Fruit fly (Drosophila melanogaster): ENCODE results near the gene kraken.

The kraken gene

DNA sequence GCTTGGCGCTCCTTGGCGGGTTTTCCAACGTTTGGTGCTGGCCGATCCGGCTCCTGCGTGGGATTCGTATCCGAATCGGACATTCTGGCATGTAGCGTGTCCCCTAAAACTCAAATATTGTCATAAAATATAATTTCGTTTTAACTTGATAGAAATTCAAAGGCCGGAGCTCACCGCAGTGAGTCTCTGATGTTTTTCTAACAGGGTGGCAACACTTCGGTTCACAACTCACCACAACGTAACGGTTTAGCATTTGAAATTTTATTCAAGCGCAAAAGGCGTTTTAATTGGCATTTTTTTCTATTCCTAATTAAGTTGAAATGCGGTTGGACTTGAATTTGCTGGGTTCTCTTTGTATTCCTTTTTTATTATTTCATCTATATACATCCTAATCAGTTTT is 32.4 kb downstream of the kraken start, which contains the start of gene CG15824:
CG15824 (minus strand) TSS at position 172 of the 400 bp plus-strand sequence.
- TF ChIP-seq OdsH (GFP tag; optimal IDR thresholded peaks at IDR 0.05) (no peak), lz (GFP tag; optimal IDR thresholded peaks at IDR 0.05) (no peak), Eip93F (GFP tag; optimal IDR thresholded peaks at IDR 0.05) (no peak), Met (GFP tag; optimal IDR thresholded peaks at IDR 0.05) (no peak), CG15336 (GFP tag; IDR thresholded peaks at IDR 0.05) (no peak), CG6276 (GFP tag; optimal IDR thresholded peaks at IDR 0.05) (no peak), CG11902 (GFP tag; optimal IDR thresholded peaks at IDR 0.05) (no peak), ss (GFP tag; optimal IDR thresholded peaks at IDR 0.05) (no peak), Sox102F (GFP tag; optimal IDR thresholded peaks at IDR 0.05) (no peak), acj6 (GFP tag; optimal IDR thresholded peaks at IDR 0.05) (no peak), Ets21C (GFP tag; optimal IDR thresholded peaks at IDR 0.05) (no peak), dac (GFP tag; optimal IDR thresholded peaks at IDR 0.05) (no peak), Lpt (GFP tag; optimal IDR thresholded peaks at IDR 0.05) (no peak)

DNA sequence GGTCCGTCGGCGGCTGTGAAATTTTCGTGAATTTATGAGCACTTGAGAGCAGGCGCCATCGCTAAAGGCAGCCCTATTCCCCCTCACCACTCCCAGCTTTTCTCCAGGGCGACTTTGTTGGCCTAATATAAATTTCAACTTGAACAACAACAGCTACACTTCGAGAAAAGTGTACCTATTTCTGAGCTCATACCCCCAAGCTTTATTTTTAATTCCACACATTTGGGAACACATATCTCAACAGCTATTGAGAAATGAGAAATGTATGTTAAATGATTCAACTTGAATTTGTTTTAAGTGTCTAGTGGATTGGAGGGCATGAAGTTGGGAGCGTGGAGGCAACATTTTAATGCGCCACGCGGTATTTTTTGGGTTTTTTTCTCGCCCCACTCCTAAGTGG is 34.2 kb downstream of the kraken start:
- TF ChIP-seq Hr38 (GFP tag; optimal IDR thresholded peaks at IDR 0.05) (no peak), CG7368 (GFP tag; optimal IDR thresholded peaks at IDR 0.05) (no peak), CG6854 (GFP tag; optimal IDR thresholded peaks at IDR 0.05) (no peak), ss (GFP tag; optimal IDR thresholded peaks at IDR 0.05) (no peak), Sox15 (GFP tag; optimal IDR thresholded peaks at IDR 0.05) (no peak), CG3032 (tag; optimal IDR thresholded peaks at IDR 0.05) (no peak), Blimp-1 (GFP tag; optimal IDR thresholded peaks at IDR 0.05) (no peak), Ets96B (tag; optimal IDR thresholded peaks at IDR 0.05) (no peak), Gug (GFP tag; IDR thresholded peaks at IDR 0.05) (no peak), Ets21C (GFP tag; optimal IDR thresholded peaks at IDR 0.05) (no peak), esn (GFP tag; optimal IDR thresholded peaks at IDR 0.05) (no peak), Met (GFP tag; optimal IDR thresholded peaks at IDR 0.05) (no peak)

DNA sequence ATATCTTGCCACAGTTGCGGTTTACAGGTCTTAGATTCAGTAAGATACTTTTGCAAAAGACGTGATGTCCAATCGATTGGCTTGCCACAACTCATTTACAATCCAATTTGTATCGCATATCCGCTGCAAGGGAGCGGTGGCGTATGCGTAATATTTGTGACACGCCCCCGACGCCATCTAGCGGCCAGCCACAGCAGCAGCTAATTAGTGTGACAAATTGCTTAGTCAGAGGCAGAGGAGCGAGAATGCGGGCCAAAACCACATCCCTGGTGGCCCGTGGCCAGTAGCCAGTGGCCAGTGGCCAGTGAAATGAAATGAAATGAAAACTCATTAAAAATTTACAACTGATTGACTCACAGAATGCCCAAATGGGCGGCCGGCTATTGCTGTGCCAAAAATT is 35.2 kb downstream of the kraken start:
- TF ChIP-seq CG15336 (GFP tag; IDR thresholded peaks at IDR 0.05) (no peak), eg (GFP tag; IDR thresholded peaks at IDR 0.05) (no peak), CG10631 (GFP tag; optimal IDR thresholded peaks at IDR 0.05) (no peak), CG3032 (tag; optimal IDR thresholded peaks at IDR 0.05) (no peak)

DNA sequence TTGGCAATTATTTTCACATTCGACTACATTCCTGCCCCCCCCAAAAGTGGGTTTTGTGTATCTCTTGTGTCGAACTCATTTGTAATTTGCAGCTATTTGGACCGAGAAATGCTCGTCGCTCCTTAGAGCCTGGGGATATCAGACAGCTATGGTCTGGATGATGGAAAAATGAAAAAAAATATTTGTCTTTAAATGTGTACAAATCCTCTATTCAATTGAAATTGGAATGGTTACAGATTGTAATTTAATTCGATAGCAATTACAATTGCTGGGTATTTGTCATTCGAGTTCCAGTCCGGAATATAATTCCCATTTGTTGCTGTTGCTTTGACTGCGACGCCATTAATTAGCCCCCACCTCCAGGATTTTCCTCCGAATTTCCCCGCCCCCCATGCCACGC is 37.2 kb downstream of the kraken start:
- no peak for TF ChIP-seq CG10669 (GFP tag; optimal IDR thresholded peaks at IDR 0.05)
- 0 out of 3 replicates have a peak, but pooled peaks have one; percentile 21 for TF ChIP-seq eg (GFP tag; IDR thresholded peaks at IDR 0.05)

DNA sequence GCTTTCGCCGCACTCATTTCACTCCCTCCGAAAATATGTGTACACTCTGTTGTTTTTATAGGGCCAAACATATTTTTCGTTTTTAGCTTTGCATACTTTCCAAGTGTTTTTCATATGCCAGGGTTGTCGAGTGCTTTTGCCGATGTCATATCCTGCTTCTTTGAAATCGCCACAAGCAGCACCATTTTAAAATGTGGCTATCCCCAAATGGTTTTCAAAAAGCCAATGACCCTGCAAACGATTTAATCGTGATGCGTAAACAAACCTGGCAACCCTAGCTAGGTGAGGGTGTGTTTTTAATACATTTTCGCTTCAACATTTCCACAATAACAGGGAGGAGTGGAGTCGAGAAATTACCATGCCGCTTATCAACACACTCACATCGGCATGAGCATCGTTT is 39.9 kb downstream of the kraken start:
- TF ChIP-seq CG6792 (GFP tag; optimal IDR thresholded peaks at IDR 0.05), result no peak
- TF ChIP-seq OdsH (GFP tag; optimal IDR thresholded peaks at IDR 0.05), result no peak
- TF ChIP-seq CG9139 (GFP tag; optimal IDR thresholded peaks at IDR 0.05), result no peak
- peak; percentile 32 for TF ChIP-seq Eip78C (GFP tag)
- peak; percentile 8 for TF ChIP-seq Hr39 (GFP tag; optimal IDR thresholded peaks at IDR 0.05)
- no peak for TF ChIP-seq net (GFP tag; optimal IDR thresholded peaks at IDR 0.05)
- TF ChIP-seq lz (GFP tag; optimal IDR thresholded peaks at IDR 0.05), result no peak
- no peak for TF ChIP-seq pdm3 (GFP tag; optimal IDR thresholded peaks at IDR 0.05)
- peak; percentile 57 for TF ChIP-seq svp (GFP tag)
- TF ChIP-seq esn (GFP tag; optimal IDR thresholded peaks at IDR 0.05), result no peak
- TF ChIP-seq Eip93F (GFP tag; optimal IDR thresholded peaks at IDR 0.05), result no peak

DNA sequence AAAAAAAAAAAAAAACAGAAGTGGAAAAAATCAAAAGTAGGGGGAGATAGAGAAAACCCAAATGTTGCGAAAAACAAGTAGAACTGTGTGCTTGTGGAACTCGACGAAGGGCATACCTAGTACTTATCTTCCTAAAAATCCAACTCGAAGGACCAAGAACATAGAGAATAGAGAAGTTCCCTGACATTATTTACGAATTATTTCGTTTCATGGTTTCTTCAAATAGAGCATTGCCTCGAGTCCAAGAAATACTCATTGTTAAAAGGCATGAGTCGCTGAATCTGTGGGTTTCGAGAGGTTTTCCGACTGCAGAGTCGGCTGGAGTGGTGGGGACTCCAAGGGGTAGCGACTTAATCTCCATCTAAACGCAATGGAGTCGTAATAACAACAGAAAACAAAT is 40.6 kb downstream of the kraken start:
- no peak for TF ChIP-seq fkh (GFP tag; optimal IDR thresholded peaks at IDR 0.05)
- TF ChIP-seq lz (GFP tag; optimal IDR thresholded peaks at IDR 0.05), result no peak
- TF ChIP-seq svp (GFP tag), result peak; percentile 38

All from whole organism, prepupa.